Worm (Caenorhabditis elegans) whole organism, midembryonic: ENCODE data around the gene oac-22.

Experiments used
- cog-1 ChIP-seq: sonication (generic microtip); optimal IDR thresholded peaks from 2 replicates; lab custom pipeline; 2016; ENCODE audit warnings: missing genetic modification characterization, missing compliant biosample characterization
- flt-1 ChIP-seq: fragments of 200-800 bp; sonication (Bioruptor generic); IDR thresholded peaks from 2 replicates; pipeline ENCODE4 v1.3.6; 2022; ENCODE audit warnings: missing genetic modification characterization, missing compliant biosample characterization
- klf-2 ChIP-seq: fragments of 200-800 bp; sonication (Bioruptor generic); conservative IDR thresholded peaks from 2 replicates; pipeline ENCODE4 v1.3.6; 2022; ENCODE audit warnings: missing genetic modification reagents, missing genetic modification characterization, missing compliant biosample characterization
- ref-1 ChIP-seq: fragments of 200-800 bp; sonication (Bioruptor generic); conservative IDR thresholded peaks from 2 replicates; pipeline ENCODE4 v1.3.6; 2022; ENCODE audit warnings: missing genetic modification reagents, missing genetic modification characterization, missing compliant biosample characterization
- tab-1 ChIP-seq: fragments of 200-800 bp; sonication (Bioruptor generic); IDR thresholded peaks from 2 replicates; pipeline ENCODE4 v1.3.6; 2022; ENCODE audit warnings: missing genetic modification characterization, missing compliant biosample characterization

DNA sequence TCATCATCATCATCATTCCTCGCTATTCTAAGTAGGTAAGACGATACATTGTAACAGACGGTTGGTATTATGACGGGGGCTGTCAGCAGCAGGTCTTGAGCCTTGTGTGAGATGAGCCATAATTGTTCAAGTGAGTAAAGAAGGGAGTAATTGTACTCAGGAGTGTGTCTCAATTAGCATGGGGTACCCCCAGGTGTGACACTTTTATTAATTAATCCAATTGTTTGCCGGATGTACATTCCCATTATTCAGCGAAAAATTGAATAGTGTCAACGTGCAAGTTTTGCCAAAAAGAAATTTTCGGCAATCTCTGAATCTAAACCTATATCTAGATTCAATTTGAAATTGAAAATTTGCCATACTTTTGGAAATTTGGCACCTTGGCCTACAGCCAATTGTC is 36.5 kb upstream of the oac-22 start:
- TF ChIP-seq tab-1 (GFP tag; lab: Robert Waterston, UW) (no peak), flt-1 (GFP tag; lab: Robert Waterston, UW) (no peak), ref-1 (GFP tag; lab: Robert Waterston, UW) (no peak), cog-1 (tag; lab: Kevin White, UChicago) (no peak), klf-2 (no peak)
